Fruit fly (Drosophila melanogaster) whole organism, embryonic: ENCODE results near the gene sunn.

Experiments
- Adf1 ChIP-seq: fragments of 200-800 bp; sonication (Bioruptor generic); IDR thresholded peaks from 2 replicates; pipeline ENCODE4 v1.3.6; 2022; ENCODE audit warnings: missing biosample characterization, missing genetic modification characterization
- Bdp1 ChIP-seq: fragments of 200-800 bp; sonication (Bioruptor generic); optimal IDR thresholded peaks from 3 replicates; lab custom pipeline; 2016; ENCODE audit warnings: missing biosample characterization, missing genetic modification characterization
- Blimp-1 ChIP-seq: fragments of 200-800 bp; sonication (Bioruptor generic); optimal IDR thresholded peaks from 3 replicates; lab custom pipeline; 2018; ENCODE audit warnings: missing biosample characterization, missing genetic modification characterization, mild to moderate bottlenecking, moderate library complexity, missing genetic modification reagents
- CG10565 ChIP-seq: fragments of 200-800 bp; sonication (Bioruptor generic); optimal IDR thresholded peaks from 3 replicates; lab custom pipeline; 2016; ENCODE audit warnings: missing biosample characterization, mild to moderate bottlenecking, missing genetic modification characterization
- CG11398 ChIP-seq: fragments of 200-800 bp; sonication (Bioruptor generic); optimal IDR thresholded peaks from 2 replicates; lab custom pipeline; 2016; ENCODE audit warnings: missing biosample characterization, missing genetic modification characterization
- CG12071 ChIP-seq: fragments of 200-800 bp; sonication (Bioruptor generic); optimal IDR thresholded peaks from 3 replicates; lab custom pipeline; 2018; ENCODE audit warnings: missing biosample characterization, mild to moderate bottlenecking, missing genetic modification characterization
- CG14860 ChIP-seq: fragments of 200-800 bp; sonication (Bioruptor generic); IDR thresholded peaks from 3 replicates; pipeline ENCODE4 v1.3.6; 2022; ENCODE audit warnings: missing biosample characterization, missing genetic modification characterization; ENCODE audit not compliant: partially characterized antibody
- CG16863 ChIP-seq: fragments of 200-800 bp; sonication (Bioruptor generic); optimal IDR thresholded peaks from 3 replicates; lab custom pipeline; 2016; ENCODE audit warnings: missing biosample characterization, missing genetic modification characterization
- CG17186 ChIP-seq: fragments of 200-800 bp; sonication (Bioruptor generic); optimal IDR thresholded peaks from 3 replicates; lab custom pipeline; 2017; ENCODE audit warnings: missing biosample characterization, missing genetic modification reagents, missing genetic modification characterization
- CG18476 ChIP-seq: fragments of 200-800 bp; sonication (Bioruptor generic); optimal IDR thresholded peaks from 2 replicates; lab custom pipeline; 2016; ENCODE audit warnings: missing biosample characterization, mild to moderate bottlenecking, missing genetic modification characterization
- CG2120 ChIP-seq: fragments of 200-800 bp; sonication (Bioruptor generic); optimal IDR thresholded peaks from 3 replicates; lab custom pipeline; 2016; ENCODE audit warnings: missing biosample characterization, missing genetic modification characterization
- CG30403 ChIP-seq: fragments of 200-800 bp; sonication (Bioruptor generic); optimal IDR thresholded peaks from 3 replicates; lab custom pipeline; 2016; ENCODE audit warnings: missing biosample characterization, missing genetic modification characterization
- CG34376 ChIP-seq: fragments of 200-800 bp; sonication (Bioruptor generic); optimal IDR thresholded peaks from 2 replicates; lab custom pipeline; 2018; ENCODE audit warnings: missing biosample characterization, mild to moderate bottlenecking, missing genetic modification characterization
- CG5180 ChIP-seq: fragments of 200-800 bp; sonication (Bioruptor generic); optimal IDR thresholded peaks from 3 replicates; lab custom pipeline; 2017; ENCODE audit warnings: missing biosample characterization, missing genetic modification characterization, mild to moderate bottlenecking, moderate library complexity, missing genetic modification reagents
- CG6813 ChIP-seq: fragments of 200-800 bp; sonication (Bioruptor generic); optimal IDR thresholded peaks from 2 replicates; lab custom pipeline; 2017; ENCODE audit warnings: missing biosample characterization, missing genetic modification characterization, mild to moderate bottlenecking, moderate library complexity, missing genetic modification reagents
- CG7357 ChIP-seq: fragments of 200-800 bp; sonication (Bioruptor generic); IDR thresholded peaks from 3 replicates; pipeline ENCODE4 v1.3.6; 2022; ENCODE audit warnings: missing biosample characterization, missing genetic modification characterization
- CG7786 ChIP-seq: fragments of 200-800 bp; sonication (Bioruptor generic); optimal IDR thresholded peaks from 2 replicates; lab custom pipeline; 2016; ENCODE audit warnings: missing biosample characterization, missing genetic modification characterization
- CG8478 ChIP-seq: fragments of >200 bp; optimal IDR thresholded peaks from 2 replicates; lab custom pipeline; 2018
- CG9609 ChIP-seq: fragments of 200-800 bp; sonication (Bioruptor generic); optimal IDR thresholded peaks from 3 replicates; lab custom pipeline; 2016; ENCODE audit warnings: missing biosample characterization, missing genetic modification characterization
- CG9817 ChIP-seq: fragments of 200-800 bp; sonication (Bioruptor generic); optimal IDR thresholded peaks from 2 replicates; lab custom pipeline; 2018; ENCODE audit warnings: missing biosample characterization, mild to moderate bottlenecking, missing genetic modification characterization, moderate library complexity
- CG9876 ChIP-seq: fragments of 200-800 bp; sonication (Bioruptor generic); optimal IDR thresholded peaks from 2 replicates; lab custom pipeline; 2016; ENCODE audit warnings: missing biosample characterization, missing genetic modification characterization
- H15 ChIP-seq: fragments of 200-800 bp; sonication (Bioruptor generic); IDR thresholded peaks from 3 replicates; pipeline ENCODE4 v1.3.6; 2022; ENCODE audit warnings: missing biosample characterization, missing genetic modification characterization
- Hr39 ChIP-seq: fragments of >200 bp; optimal IDR thresholded peaks from 2 replicates; lab custom pipeline; 2017
- Hr78 ChIP-seq, 2 experiments: fragments of 200-800 bp in 1 of 2; fragments of >200 bp in 1 of 2; sonication (Bioruptor generic) in 1 of 2; optimal IDR thresholded peaks; 2 replicates each; lab custom pipeline; 2017 to 2019; ENCODE audit warnings: missing biosample characterization in 2 of 2, missing genetic modification characterization in 2 of 2, mild to moderate bottlenecking in 1 of 2, moderate library complexity in 1 of 2
- Sry-δ ChIP-seq: fragments of 200-800 bp; sonication (Bioruptor generic); optimal IDR thresholded peaks from 2 replicates; lab custom pipeline; 2016; ENCODE audit warnings: missing biosample characterization, missing genetic modification characterization
- TFAM ChIP-seq: fragments of 200-800 bp; sonication (Bioruptor generic); optimal IDR thresholded peaks from 2 replicates; lab custom pipeline; 2017; ENCODE audit warnings: missing biosample characterization, missing genetic modification characterization, inconsistent platforms
- Vsx1 ChIP-seq: fragments of 200-800 bp; sonication (Bioruptor generic); optimal IDR thresholded peaks from 2 replicates; lab custom pipeline; 2017; ENCODE audit warnings: missing biosample characterization, mild to moderate bottlenecking, missing genetic modification characterization, missing genetic modification reagents
- ac ChIP-seq: fragments of 200-800 bp; sonication (Bioruptor generic); optimal IDR thresholded peaks from 3 replicates; lab custom pipeline; 2017; ENCODE audit warnings: missing biosample characterization, mild to moderate bottlenecking, missing genetic modification characterization
- al ChIP-seq: fragments of 200-800 bp; sonication (Bioruptor generic); IDR thresholded peaks from 2 replicates; pipeline ENCODE4 v1.3.6; 2022; ENCODE audit warnings: missing biosample characterization, missing genetic modification characterization
- ato ChIP-seq: fragments of 200-800 bp; sonication (Bioruptor generic); IDR thresholded peaks from 2 replicates; pipeline ENCODE4 v1.3.6; 2022; ENCODE audit warnings: missing biosample characterization, missing genetic modification characterization; ENCODE audit not compliant: partially characterized antibody
- bigmax ChIP-seq: fragments of 200-800 bp; sonication (Bioruptor generic); optimal IDR thresholded peaks from 2 replicates; lab custom pipeline; 2018; ENCODE audit warnings: missing biosample characterization, mild to moderate bottlenecking, missing genetic modification characterization
- bsh ChIP-seq, 2 experiments: fragments of 200-800 bp; sonication (Bioruptor generic); optimal IDR thresholded peaks; 2 replicates each; lab custom pipeline; 2017 to 2018; ENCODE audit warnings: mild to moderate bottlenecking in 2 of 2, missing biosample characterization in 2 of 2, missing genetic modification characterization in 2 of 2, moderate library complexity in 1 of 2
- btn ChIP-seq: fragments of 200-800 bp; sonication (Bioruptor generic); optimal IDR thresholded peaks from 2 replicates; lab custom pipeline; 2016; ENCODE audit warnings: missing biosample characterization, missing genetic modification characterization
- chinmo ChIP-seq: fragments of 200-800 bp; sonication (Bioruptor generic); IDR thresholded peaks from 4 replicates; pipeline ENCODE4 v1.3.6; 2022; ENCODE audit warnings: missing biosample characterization, missing genetic modification characterization; ENCODE audit not compliant: partially characterized antibody
- corto ChIP-seq: fragments of 200-800 bp; sonication (Bioruptor generic); optimal IDR thresholded peaks from 2 replicates; lab custom pipeline; 2016; ENCODE audit warnings: missing biosample characterization, mild to moderate bottlenecking, missing genetic modification characterization, moderate library complexity
- dysf ChIP-seq: fragments of 200-800 bp; sonication (Bioruptor generic); IDR thresholded peaks from 3 replicates; pipeline ENCODE4 v1.3.6; 2022; ENCODE audit warnings: missing biosample characterization, missing genetic modification characterization
- eyg ChIP-seq: fragments of 200-800 bp; sonication (Bioruptor generic); optimal IDR thresholded peaks from 3 replicates; lab custom pipeline; 2016; ENCODE audit warnings: missing biosample characterization, missing genetic modification characterization
- kay ChIP-seq: fragments of 200-800 bp; sonication (Bioruptor generic); optimal IDR thresholded peaks from 2 replicates; lab custom pipeline; 2016; ENCODE audit warnings: missing biosample characterization, missing genetic modification characterization
- ken ChIP-seq: fragments of 200-800 bp; sonication (Bioruptor generic); IDR thresholded peaks from 3 replicates; pipeline ENCODE4 v1.3.6; 2022; ENCODE audit warnings: missing biosample characterization, missing genetic modification characterization
- lab ChIP-seq: fragments of 200-800 bp; sonication (Bioruptor generic); optimal IDR thresholded peaks from 3 replicates; lab custom pipeline; 2017; ENCODE audit warnings: missing biosample characterization, missing genetic modification characterization, mild to moderate bottlenecking, moderate library complexity, missing genetic modification reagents
- maf-S ChIP-seq: fragments of 200-800 bp; sonication (Bioruptor generic); optimal IDR thresholded peaks from 2 replicates; lab custom pipeline; 2016; ENCODE audit warnings: missing biosample characterization, missing genetic modification characterization
- mirr ChIP-seq: fragments of 200-800 bp; sonication (Bioruptor generic); optimal IDR thresholded peaks from 3 replicates; lab custom pipeline; 2018; ENCODE audit warnings: missing biosample characterization, mild to moderate bottlenecking, missing genetic modification characterization
- mld ChIP-seq: fragments of 200-800 bp; sonication (Bioruptor generic); IDR thresholded peaks from 3 replicates; pipeline ENCODE4 v1.3.6; 2022; ENCODE audit warnings: missing biosample characterization, missing genetic modification characterization; ENCODE audit not compliant: partially characterized antibody
- peb ChIP-seq: fragments of 200-800 bp; sonication (Bioruptor generic); IDR thresholded peaks from 2 replicates; pipeline ENCODE4 v1.3.6; 2022; ENCODE audit warnings: missing biosample characterization, missing genetic modification characterization
- schlank ChIP-seq: fragments of 200-800 bp; sonication (Bioruptor generic); optimal IDR thresholded peaks from 2 replicates; lab custom pipeline; 2018; ENCODE audit warnings: missing biosample characterization, mild to moderate bottlenecking, missing genetic modification characterization
- sens ChIP-seq: fragments of 200-800 bp; sonication (Bioruptor generic); peaks from one replicate; lab custom pipeline; 2016; ENCODE audit warnings: missing biosample characterization, missing genetic modification characterization
- sqz ChIP-seq: fragments of 200-800 bp; sonication (Bioruptor generic); optimal IDR thresholded peaks from 3 replicates; lab custom pipeline; 2018; ENCODE audit warnings: missing biosample characterization, mild to moderate bottlenecking, missing genetic modification characterization
- ssp ChIP-seq: fragments of 200-800 bp; sonication (Bioruptor generic); IDR thresholded peaks from 2 replicates; pipeline ENCODE4 v1.3.6; 2022; ENCODE audit warnings: missing biosample characterization, missing genetic modification characterization
- stwl ChIP-seq: fragments of 200-800 bp; sonication (Bioruptor generic); optimal IDR thresholded peaks from 3 replicates; lab custom pipeline; 2018; ENCODE audit warnings: missing biosample characterization, mild to moderate bottlenecking, missing genetic modification characterization, moderate library complexity
- tin ChIP-seq: fragments of 200-800 bp; sonication (Bioruptor generic); optimal IDR thresholded peaks from 3 replicates; lab custom pipeline; 2016; ENCODE audit warnings: missing biosample characterization, missing genetic modification characterization
- vvl ChIP-seq: fragments of 200-800 bp; sonication (Bioruptor generic); IDR thresholded peaks from 2 replicates; pipeline ENCODE4 v1.3.6; 2022; ENCODE audit warnings: missing biosample characterization, missing genetic modification characterization
- zfh2 ChIP-seq: fragments of 200-800 bp; sonication (Bioruptor generic); optimal IDR thresholded peaks from 2 replicates; lab custom pipeline; 2016; ENCODE audit warnings: missing biosample characterization, missing genetic modification characterization

sunn gene

dm6 chr3L:11721498-11721946, 6.6 kb upstream of the sunn start (continued):
- TF ChIP-seq chinmo, result no peak
- TF ChIP-seq Blimp-1, result no peak
- TF ChIP-seq Vsx1 (GFP tag; lab: Kevin White, UChicago), result no peak
- no peak for TF ChIP-seq CG6813 (GFP tag; lab: Kevin White, UChicago)
- no peak for TF ChIP-seq schlank
- peak; percentile 21; the same call in 1 of the 2 replicates for TF ChIP-seq vvl (GFP tag; lab: Robert Waterston, UW)
- TF ChIP-seq CG16863, result no peak
- no peak for TF ChIP-seq CG18476
- no peak for TF ChIP-seq Sry-δ
- no peak for TF ChIP-seq mirr (GFP tag; lab: Kevin White, UChicago)
- no peak for TF ChIP-seq corto
- no peak for TF ChIP-seq peb (GFP tag; lab: Robert Waterston, UW)
- peak; percentile 27 for TF ChIP-seq CG9817
- no peak for TF ChIP-seq eyg (GFP tag; lab: Kevin White, UChicago)
- TF ChIP-seq al (GFP tag; lab: Robert Waterston, UW), result peak; percentile 29; the same call in 1 of the 2 replicates
- no peak for TF ChIP-seq ato (GFP tag; lab: Robert Waterston, UW)
- peak in 1 of 2 experiments; percentile 58 for TF ChIP-seq Hr78 (GFP tag; optimal IDR thresholded peaks at IDR 0.05; lab: Kevin White, UChicago)
- no peak for TF ChIP-seq stwl
- peak; percentile 49; the same call in 2 of the 3 replicates for TF ChIP-seq dysf (GFP tag; lab: Robert Waterston, UW)
- TF ChIP-seq CG5180 (GFP tag; lab: Kevin White, UChicago), result no peak
- peak; percentile 54 for TF ChIP-seq CG2120 (GFP tag; lab: Kevin White, UChicago)
- no peak for TF ChIP-seq CG11398 (GFP tag; lab: Kevin White, UChicago)
- no peak for TF ChIP-seq CG8478
- TF ChIP-seq Bdp1 (GFP tag; lab: Kevin White, UChicago), result no peak
- TF ChIP-seq TFAM (GFP tag; lab: Kevin White, UChicago), result no peak
- no peak for TF ChIP-seq CG9876
- TF ChIP-seq zfh2 (GFP tag; lab: Kevin White, UChicago), result peak; percentile 7
- no peak for TF ChIP-seq ken
- TF ChIP-seq CG12071 (GFP tag; lab: Kevin White, UChicago), result no peak
- no peak for TF ChIP-seq CG34376
- TF ChIP-seq CG7357, result no peak; the same call in 2 of the 3 replicates
- no peak for TF ChIP-seq H15 (GFP tag; lab: Robert Waterston, UW)
- TF ChIP-seq Adf1 (GFP tag; lab: Robert Waterston, UW), result no peak
- TF ChIP-seq lab (GFP tag; lab: Kevin White, UChicago), result peak; percentile 55
- TF ChIP-seq bigmax, result no peak
- no peak for TF ChIP-seq btn
- TF ChIP-seq CG7786 (GFP tag; lab: Kevin White, UChicago), result no peak
- no peak for TF ChIP-seq CG10565 (GFP tag; lab: Kevin White, UChicago)
- TF ChIP-seq mld (GFP tag; lab: Robert Waterston, UW), result no peak
- no peak for TF ChIP-seq CG14860 (GFP tag; lab: Robert Waterston, UW)
- no peak for TF ChIP-seq sqz (GFP tag; lab: Kevin White, UChicago)
- TF ChIP-seq Hr39, result no peak
- TF ChIP-seq bsh (GFP tag; optimal IDR thresholded peaks at IDR 0.05; lab: Kevin White, UChicago), result no peak
- peak; percentile 73 for TF ChIP-seq sens (GFP tag; lab: Kevin White, UChicago)
- TF ChIP-seq kay (GFP tag; lab: Kevin White, UChicago), result no peak
- no peak for TF ChIP-seq ac (GFP tag; lab: Kevin White, UChicago)
- TF ChIP-seq CG30403, result peak; percentile 12
- no peak for TF ChIP-seq CG9609
- no peak for TF ChIP-seq CG17186 (GFP tag; lab: Kevin White, UChicago)
- no peak for TF ChIP-seq tin (GFP tag; lab: Kevin White, UChicago)
- TF ChIP-seq maf-S (GFP tag; lab: Kevin White, UChicago), result no peak
- TF ChIP-seq ssp (GFP tag; lab: Robert Waterston, UW), result no peak
